Worm (Caenorhabditis elegans): ENCODE results near the gene R155.3.
A peak's percentile ranks its signal among the peaks of the same experiment; 100 is the strongest.

Gene R155.3

ce11 chrIII:1923419-1924318 lies 52.9 kb downstream of the R155.3 start (continued):
- TF ChIP-seq F52B5.7 (tag; optimal IDR thresholded peaks at IDR 0.05): peak; percentile 27
- no peak for TF ChIP-seq snpc-4 (GFP tag; optimal IDR thresholded peaks at IDR 0.05)
- peak in 2 of 4 experiments; percentile 32 to 38 for TF ChIP-seq snpc-4 (tag; optimal IDR thresholded peaks at IDR 0.05)

- TF ChIP-seq unc-62 (GFP tag; optimal IDR thresholded peaks at IDR 0.05): no peak
- no peak for TF ChIP-seq F10E7.11 (tag; optimal IDR thresholded peaks at IDR 0.05)
- no peak for TF ChIP-seq let-526 (GFP tag; IDR thresholded peaks at IDR 0.05)
- TF ChIP-seq ztf-22 (GFP tag; optimal IDR thresholded peaks at IDR 0.05): no peak
- no peak for TF ChIP-seq hmg-20 (GFP tag; IDR thresholded peaks at IDR 0.05)
- TF ChIP-seq Y95B8A.8 (GFP tag; IDR thresholded peaks at IDR 0.05): no peak
- no peak for TF ChIP-seq snpc-1.3 (tag; optimal IDR thresholded peaks at IDR 0.05; ENCODE audit: insufficient read depth)
- no peak for TF ChIP-seq lin-35 (GFP tag; optimal IDR thresholded peaks at IDR 0.05)
- no peak for TF ChIP-seq ceh-79 (tag; optimal IDR thresholded peaks at IDR 0.05)
- TF ChIP-seq ztf-18 (tag; optimal IDR thresholded peaks at IDR 0.05): no peak
- TF ChIP-seq ceh-91 (GFP tag; IDR thresholded peaks at IDR 0.05): no peak
- TF ChIP-seq athp-1 (tag; optimal IDR thresholded peaks at IDR 0.05): no peak
- no peak for TF ChIP-seq aptf-3 (GFP tag; IDR thresholded peaks at IDR 0.05)
- TF ChIP-seq ZK185.1 (tag; optimal IDR thresholded peaks at IDR 0.05; ENCODE audit: poor library complexity, severe bottlenecking): no peak
- no peak for TF ChIP-seq Y56A3A.18 (GFP tag; IDR thresholded peaks at IDR 0.05)
- no peak for TF ChIP-seq gei-17 (GFP tag; optimal IDR thresholded peaks at IDR 0.05)
- no peak for TF ChIP-seq cebp-1 (GFP tag; IDR thresholded peaks at IDR 0.05)
- no peak for TF ChIP-seq cebp-1 (tag; optimal IDR thresholded peaks at IDR 0.05)
- TF ChIP-seq lir-1 (GFP tag; conservative IDR thresholded peaks at IDR 0.05): no peak
- TF ChIP-seq Y67H2A.10 (GFP tag; conservative IDR thresholded peaks at IDR 0.05): no peak
- no peak for TF ChIP-seq C17E4.6 (GFP tag; IDR thresholded peaks at IDR 0.05)
Measured at ce11 chrIII:1922516-1922915, 54.0 kb downstream of the R155.3 start.

ce11 chrIII:1922081-1922480 lies 54.5 kb downstream of the R155.3 start:
- TF ChIP-seq tbp1 (GFP tag; optimal IDR thresholded peaks at IDR 0.05) (no peak), ceh-58 (GFP tag; IDR thresholded peaks at IDR 0.05) (no peak), somi-1 (GFP tag; optimal IDR thresholded peaks at IDR 0.05) (no peak), attf-5 (GFP tag; optimal IDR thresholded peaks at IDR 0.05) (no peak), attf-3 (GFP tag; conservative IDR thresholded peaks at IDR 0.05) (no peak), zfh-2 (GFP tag; conservative IDR thresholded peaks at IDR 0.05) (no peak), F49E8.2 (tag; optimal IDR thresholded peaks at IDR 0.05; ENCODE audit: insufficient read depth) (no peak), nhr-120 (GFP tag; IDR thresholded peaks at IDR 0.05) (no peak), ztf-18 (tag; optimal IDR thresholded peaks at IDR 0.05) (no peak), hlh-12 (tag; optimal IDR thresholded peaks at IDR 0.05) (no peak), madf-6 (GFP tag; IDR thresholded peaks at IDR 0.05) (no peak), hlh-26 (GFP tag; conservative IDR thresholded peaks at IDR 0.05) (no peak)

Measured in whole organism, young adult.